Fruit fly (Drosophila melanogaster) whole organism, adult: ENCODE data around the gene sdt.

Experiments used
- CG11617 ChIP-seq: fragments of 200-800 bp; sonication (Bioruptor generic); optimal IDR thresholded peaks from 2 replicates; lab custom pipeline; 2017; ENCODE audit warnings: mild to moderate bottlenecking, missing biosample characterization, missing genetic modification reagents, missing genetic modification characterization
- CG12768 ChIP-seq: fragments of 200-800 bp; sonication (Bioruptor generic); optimal IDR thresholded peaks from 2 replicates; lab custom pipeline; 2017; ENCODE audit warnings: missing biosample characterization, missing genetic modification characterization, mild to moderate bottlenecking, moderate library complexity, missing genetic modification reagents
- CG14711 ChIP-seq: fragments of 200-800 bp; sonication (Bioruptor generic); optimal IDR thresholded peaks from 2 replicates; lab custom pipeline; 2018; ENCODE audit warnings: missing biosample characterization, mild to moderate bottlenecking, missing genetic modification characterization, moderate library complexity
- CG1620 ChIP-seq: fragments of 200-800 bp; sonication (Bioruptor generic); optimal IDR thresholded peaks from 2 replicates; lab custom pipeline; 2016; ENCODE audit warnings: missing biosample characterization, missing genetic modification characterization
- CG33017 ChIP-seq: fragments of 200-800 bp; sonication (Bioruptor generic); optimal IDR thresholded peaks from 2 replicates; lab custom pipeline; 2018; ENCODE audit warnings: missing biosample characterization, mild to moderate bottlenecking, missing genetic modification characterization, moderate library complexity
- CG5204 ChIP-seq: fragments of 200-800 bp; sonication (Bioruptor generic); optimal IDR thresholded peaks from 2 replicates; lab custom pipeline; 2016; ENCODE audit warnings: missing biosample characterization, missing genetic modification characterization
- CG7045 ChIP-seq: fragments of 200-800 bp; sonication (Bioruptor generic); optimal IDR thresholded peaks from 2 replicates; lab custom pipeline; 2017; ENCODE audit warnings: missing biosample characterization, mild to moderate bottlenecking, missing genetic modification characterization
- CG7101 ChIP-seq: fragments of 200-800 bp; sonication (Bioruptor generic); optimal IDR thresholded peaks from 2 replicates; lab custom pipeline; 2018; ENCODE audit warnings: missing biosample characterization, mild to moderate bottlenecking, missing genetic modification characterization, moderate library complexity
- Clk ChIP-seq: fragments of 200-800 bp; sonication (Bioruptor generic); optimal IDR thresholded peaks from 2 replicates; lab custom pipeline; 2017; ENCODE audit warnings: missing biosample characterization, missing genetic modification characterization
- Crg-1 ChIP-seq: fragments of 200-800 bp; sonication (Bioruptor generic); optimal IDR thresholded peaks from 2 replicates; lab custom pipeline; 2016; ENCODE audit warnings: missing biosample characterization, missing genetic modification characterization
- Hr96 ChIP-seq: fragments of 200-800 bp; sonication (Bioruptor generic); optimal IDR thresholded peaks from 2 replicates; lab custom pipeline; 2016; ENCODE audit warnings: missing biosample characterization, missing genetic modification characterization
- Mnt ChIP-seq: fragments of 200-800 bp; sonication (Bioruptor generic); optimal IDR thresholded peaks from 2 replicates; lab custom pipeline; 2016; ENCODE audit warnings: missing biosample characterization, mild to moderate bottlenecking, missing genetic modification characterization
- bab1 ChIP-seq: fragments of 200-800 bp; sonication (Bioruptor generic); optimal IDR thresholded peaks from 3 replicates; lab custom pipeline; 2019; ENCODE audit warnings: missing biosample characterization, mild to moderate bottlenecking, missing genetic modification characterization, moderate library complexity
- cic ChIP-seq: fragments of 200-800 bp; sonication (Bioruptor generic); optimal IDR thresholded peaks from 2 replicates; lab custom pipeline; 2017; ENCODE audit warnings: missing biosample characterization, mild to moderate bottlenecking, missing genetic modification characterization, moderate library complexity
- cnc ChIP-seq, 2 experiments: fragments of >200 bp; optimal IDR thresholded peaks; 2 replicates each; lab custom pipeline; 2017
- kay ChIP-seq: fragments of 200-800 bp; sonication (Bioruptor generic); peaks from one replicate; lab custom pipeline; 2016; ENCODE audit warnings: missing biosample characterization, missing genetic modification characterization, borderline replicate concordance
- ovo ChIP-seq: fragments of 200-800 bp; sonication (Bioruptor generic); optimal IDR thresholded peaks from 2 replicates; lab custom pipeline; 2016; ENCODE audit warnings: missing biosample characterization, missing genetic modification characterization
- pad ChIP-seq: fragments of 200-800 bp; sonication (Bioruptor generic); optimal IDR thresholded peaks from 3 replicates; lab custom pipeline; 2017; ENCODE audit warnings: missing biosample characterization, missing genetic modification characterization, mild to moderate bottlenecking, moderate library complexity, missing genetic modification reagents
- tj ChIP-seq: fragments of 200-800 bp; sonication (Bioruptor generic); optimal IDR thresholded peaks from 3 replicates; lab custom pipeline; 2017; ENCODE audit warnings: missing biosample characterization, mild to moderate bottlenecking, missing genetic modification characterization, moderate library complexity
- toe ChIP-seq: fragments of 200-800 bp; sonication (Bioruptor generic); optimal IDR thresholded peaks from 2 replicates; lab custom pipeline; 2016; ENCODE audit warnings: missing biosample characterization, missing genetic modification characterization

The sdt gene

dm6 chrX:8273291-8273690, 94.9 kb downstream of the sdt start, which contains the start of gene CG1636:
CG1636 (plus strand) TSS chrX:8273412.
- TF ChIP-seq CG7101 (tag; lab: Kevin White, UChicago) (no peak), CG12768 (no peak), Mnt (GFP tag; lab: Kevin White, UChicago) (no peak), toe (no peak), tj (GFP tag; lab: Kevin White, UChicago) (no peak), Crg-1 (no peak), ovo (GFP tag; lab: Kevin White, UChicago) (no peak), CG11617 (GFP tag; lab: Kevin White, UChicago) (no peak), pad (no peak), cnc (optimal IDR thresholded peaks at IDR 0.05; lab: Kevin White, UChicago) (no peak), CG14711 (no peak), Hr96 (no peak), kay (no peak), cic (no peak), CG7045 (GFP tag; lab: Kevin White, UChicago) (no peak)

dm6 chrX:8273799-8274484, 95.6 kb downstream of the sdt start, which contains the start of gene CG15343:
CG15343 (minus strand) TSS chrX:8273806.
- no peak for TF ChIP-seq CG5204 (GFP tag; lab: Kevin White, UChicago)
- peak; percentile 33 for TF ChIP-seq pad
- TF ChIP-seq Crg-1 = no peak
- no peak for TF ChIP-seq cnc (optimal IDR thresholded peaks at IDR 0.05; lab: Kevin White, UChicago)
- no peak for TF ChIP-seq CG7101 (tag; lab: Kevin White, UChicago)
- peak; percentile 1 for TF ChIP-seq CG14711
- no peak for TF ChIP-seq CG12768
- TF ChIP-seq Clk = no peak
- TF ChIP-seq CG11617 (GFP tag; lab: Kevin White, UChicago) = no peak
- no peak for TF ChIP-seq tj (GFP tag; lab: Kevin White, UChicago)
- no peak for TF ChIP-seq Hr96
- TF ChIP-seq CG33017 (tag; lab: Kevin White, UChicago) = no peak
- no peak for TF ChIP-seq CG7045 (GFP tag; lab: Kevin White, UChicago)
- TF ChIP-seq Mnt (GFP tag; lab: Kevin White, UChicago) = no peak
- no peak for TF ChIP-seq cic
- peak; percentile 8 for TF ChIP-seq bab1 (GFP tag; lab: Kevin White, UChicago)
- TF ChIP-seq toe = peak; percentile 16
- no peak for TF ChIP-seq kay
- peak; percentile 32 for TF ChIP-seq CG1620 (GFP tag; lab: Kevin White, UChicago)
- no peak for TF ChIP-seq ovo (GFP tag; lab: Kevin White, UChicago)

- no peak for TF ChIP-seq CG5204 (GFP tag; lab: Kevin White, UChicago)
- TF ChIP-seq toe = no peak
These were observed 106.7 kb downstream of the sdt start for dm6 chrX:8285052-8285451.

dm6 chrX:8286859-8287258, 108.5 kb downstream of the sdt start:
- TF ChIP-seq ovo (GFP tag; lab: Kevin White, UChicago) = no peak
- no peak for TF ChIP-seq kay
- no peak for TF ChIP-seq CG11617 (GFP tag; lab: Kevin White, UChicago)
- no peak for TF ChIP-seq CG1620 (GFP tag; lab: Kevin White, UChicago)
- TF ChIP-seq Clk = no peak
- no peak for TF ChIP-seq CG7101 (tag; lab: Kevin White, UChicago)
- no peak for TF ChIP-seq tj (GFP tag; lab: Kevin White, UChicago)
